Fruit fly (Drosophila melanogaster) whole organism, prepupa: Measurements from ENCODE around the gene Nfs1.

Experiments used
- CG10669 ChIP-seq: fragments of 200-800 bp; sonication (Bioruptor generic); optimal IDR thresholded peaks from 3 replicates; lab custom pipeline; 2018; ENCODE audit warnings: missing biosample characterization, mild to moderate bottlenecking, missing genetic modification characterization, moderate library complexity
- CG32006 ChIP-seq: fragments of 200-800 bp; sonication (Bioruptor generic); optimal IDR thresholded peaks from 3 replicates; lab custom pipeline; 2017; ENCODE audit warnings: missing biosample characterization, mild to moderate bottlenecking, missing genetic modification characterization
- CG3919 ChIP-seq: fragments of 200-800 bp; sonication (Bioruptor generic); optimal IDR thresholded peaks from 3 replicates; lab custom pipeline; 2016; ENCODE audit warnings: missing biosample characterization, missing genetic modification characterization
- CG6792 ChIP-seq: fragments of 200-800 bp; sonication (Bioruptor generic); optimal IDR thresholded peaks from 3 replicates; lab custom pipeline; 2016; ENCODE audit warnings: missing biosample characterization, missing genetic modification characterization
- Ets96B ChIP-seq: fragments of 200-800 bp; optimal IDR thresholded peaks from 2 replicates; lab custom pipeline; 2019; ENCODE audit warnings: missing biosample characterization, mild to moderate bottlenecking, missing genetic modification characterization, moderate library complexity
- fkh ChIP-seq: fragments of 200-800 bp; sonication (Bioruptor generic); optimal IDR thresholded peaks from 3 replicates; lab custom pipeline; 2017; ENCODE audit warnings: missing biosample characterization, mild to moderate bottlenecking, missing genetic modification characterization, moderate library complexity
- ss ChIP-seq, 2 experiments: fragments of 200-800 bp; sonication (Bioruptor generic); optimal IDR thresholded peaks; 2 replicates in 1 of 2; 3 replicates in 1 of 2; lab custom pipeline; 2017 to 2018; ENCODE audit warnings: mild to moderate bottlenecking in 2 of 2, missing biosample characterization in 2 of 2, missing genetic modification characterization in 2 of 2, moderate library complexity in 1 of 2

DNA sequence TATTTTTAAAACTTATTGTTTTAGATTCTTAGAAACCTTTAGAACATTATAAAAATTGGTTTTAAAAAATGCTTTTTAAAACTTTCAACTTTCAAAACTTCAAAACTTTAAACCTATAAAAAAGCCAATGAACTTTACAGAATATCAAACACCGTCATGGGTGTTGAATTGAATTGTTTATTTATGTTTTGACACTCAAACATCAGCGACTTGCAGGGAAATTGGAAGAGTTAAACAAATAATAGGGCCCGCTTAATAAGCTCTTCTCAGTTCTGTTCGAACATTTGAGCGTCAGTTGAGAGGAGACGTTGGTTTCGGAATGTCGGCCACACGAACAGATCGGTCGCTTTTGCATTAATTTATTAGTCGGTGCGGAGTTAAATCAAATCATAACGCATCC is 49.7 kb downstream of the Nfs1 start, which contains the start of gene PLCXD:
- TF ChIP-seq fkh (GFP tag; lab: Kevin White, UChicago) = peak; percentile 32
- no peak for TF ChIP-seq CG6792 (GFP tag; lab: Kevin White, UChicago)
- no peak for TF ChIP-seq CG32006
- TF ChIP-seq CG3919 (GFP tag; lab: Kevin White, UChicago) = no peak
- TF ChIP-seq ss (GFP tag; optimal IDR thresholded peaks at IDR 0.05; lab: Kevin White, UChicago) = no peak
- no peak for TF ChIP-seq Ets96B (tag; lab: Kevin White, UChicago)
- TF ChIP-seq CG10669 (GFP tag; lab: Kevin White, UChicago) = no peak
